Worm (Caenorhabditis elegans) whole organism, L4/young adult: Measurements from ENCODE around the gene nspe-4.

Source experiments
- W03F9.2 ChIP-seq: fragments of 150-350 bp; optimal IDR thresholded peaks from 2 replicates; lab custom pipeline; 2014; ENCODE audit warnings: missing biosample characterization, missing genetic modification characterization
- dao-5 ChIP-seq: sonication (generic microtip); optimal IDR thresholded peaks from 2 replicates; lab custom pipeline; 2016; ENCODE audit warnings: missing genotype, missing genetic modification characterization, moderate library complexity, missing compliant biosample characterization
- him-1 ChIP-seq: sonication (generic microtip); optimal IDR thresholded peaks from 2 replicates; lab custom pipeline; 2016; ENCODE audit warnings: missing genotype, missing genetic modification reagents, missing genetic modification characterization, missing compliant biosample characterization

Gene nspe-4

DNA sequence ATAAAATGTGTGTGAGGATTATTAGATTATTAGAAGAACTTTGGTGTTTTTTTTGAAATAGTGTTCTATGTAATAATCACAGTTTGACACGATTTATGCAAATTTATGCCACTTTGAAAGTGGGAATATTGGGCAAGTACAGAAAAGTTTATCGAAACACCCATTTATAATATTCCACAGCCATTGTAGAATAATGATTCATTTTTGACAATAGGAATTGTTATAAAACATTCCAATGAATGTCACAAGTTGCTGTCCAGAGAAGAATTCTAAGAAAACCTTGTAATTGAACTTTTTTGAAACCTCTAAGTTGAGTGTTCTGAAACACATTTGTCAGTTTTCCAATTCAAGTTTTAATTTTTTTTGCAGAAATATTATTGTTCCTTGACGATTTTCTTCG lies at the start of gene nspe-4:
TSS of gene nspe-4 (plus strand) at position 301 of the 400 bp plus-strand sequence.
- no peak for TF ChIP-seq dao-5 (tag; lab: Kevin White, UChicago)
- TF ChIP-seq him-1 (tag; lab: Kevin White, UChicago): no peak
- TF ChIP-seq W03F9.2 (tag; lab: Kevin White, UChicago): no peak

DNA sequence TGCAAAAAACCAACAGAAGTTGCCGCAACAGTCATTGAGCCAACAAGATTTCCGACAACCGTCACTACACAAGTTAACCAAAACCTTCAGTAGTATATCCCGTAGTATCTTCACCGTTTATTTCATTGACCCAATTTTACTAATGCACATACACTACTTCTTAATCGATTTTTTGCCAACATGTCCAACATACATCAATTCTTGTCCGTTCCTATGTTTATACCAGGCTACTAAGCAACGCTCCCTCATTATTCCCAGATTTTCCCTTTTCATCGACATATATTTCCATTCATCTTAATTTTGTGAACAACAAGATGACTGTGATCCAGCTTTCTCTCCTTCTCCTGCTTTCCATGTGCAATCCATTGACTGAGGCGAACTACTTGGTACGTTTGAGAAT lies 46.5 kb upstream of the nspe-4 start, which contains the start of gene F49C5.7:
TSS of gene F49C5.7 (plus strand) at position 301 of the 400 bp plus-strand sequence.
- no peak for TF ChIP-seq W03F9.2 (tag; lab: Kevin White, UChicago)
- no peak for TF ChIP-seq him-1 (tag; lab: Kevin White, UChicago)
- TF ChIP-seq dao-5 (tag; lab: Kevin White, UChicago): no peak

DNA sequence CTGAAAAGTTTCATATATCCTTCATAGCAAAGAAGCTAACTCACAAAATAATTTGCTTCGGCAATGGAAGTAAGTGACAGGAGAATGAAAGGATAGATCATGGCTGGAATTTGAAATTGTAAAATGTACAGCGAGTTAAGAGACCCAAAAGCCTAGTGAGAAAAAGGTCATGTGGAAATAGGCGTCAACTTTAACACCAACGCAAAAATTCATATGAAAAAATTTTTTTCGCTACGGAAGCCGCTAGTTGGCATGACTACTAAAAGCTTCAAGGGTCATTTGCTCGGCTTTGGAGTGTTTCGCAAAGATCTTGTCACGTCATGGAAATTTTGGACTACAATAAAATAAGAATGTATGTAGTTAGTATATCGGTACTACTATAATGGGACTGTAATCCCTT lies 41.8 kb upstream of the nspe-4 start, which contains the start of gene Y38E10A.1:
TSS of gene Y38E10A.1 (minus strand) at position 101 of the 400 bp plus-strand sequence.
- TF ChIP-seq W03F9.2 (tag; lab: Kevin White, UChicago): no peak
- TF ChIP-seq dao-5 (tag; lab: Kevin White, UChicago): no peak
- no peak for TF ChIP-seq him-1 (tag; lab: Kevin White, UChicago)

DNA sequence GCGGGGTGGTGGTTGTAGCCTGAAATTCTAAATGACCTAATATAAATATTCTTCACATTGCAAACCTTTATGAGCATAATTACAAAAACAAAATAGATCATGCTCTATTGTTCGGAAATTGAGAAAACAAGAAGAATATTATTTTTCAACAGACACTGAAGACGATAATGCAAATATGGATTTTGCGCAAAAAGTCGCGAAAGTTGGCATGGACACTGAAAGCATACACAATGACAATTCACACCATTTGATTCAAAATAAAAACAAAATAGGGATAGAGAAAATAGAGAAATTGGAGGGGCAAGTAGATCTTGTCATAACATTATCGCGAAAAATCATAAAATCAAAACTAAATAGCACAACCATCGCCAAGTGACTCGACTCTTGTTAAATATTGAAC lies 39.6 kb upstream of the nspe-4 start, which contains the start of gene Y38E10A.35:
TSS of gene Y38E10A.35 (minus strand) at position 101 of the 400 bp plus-strand sequence.
- TF ChIP-seq W03F9.2 (tag; lab: Kevin White, UChicago) (no peak), dao-5 (tag; lab: Kevin White, UChicago) (no peak), him-1 (tag; lab: Kevin White, UChicago) (no peak)

DNA sequence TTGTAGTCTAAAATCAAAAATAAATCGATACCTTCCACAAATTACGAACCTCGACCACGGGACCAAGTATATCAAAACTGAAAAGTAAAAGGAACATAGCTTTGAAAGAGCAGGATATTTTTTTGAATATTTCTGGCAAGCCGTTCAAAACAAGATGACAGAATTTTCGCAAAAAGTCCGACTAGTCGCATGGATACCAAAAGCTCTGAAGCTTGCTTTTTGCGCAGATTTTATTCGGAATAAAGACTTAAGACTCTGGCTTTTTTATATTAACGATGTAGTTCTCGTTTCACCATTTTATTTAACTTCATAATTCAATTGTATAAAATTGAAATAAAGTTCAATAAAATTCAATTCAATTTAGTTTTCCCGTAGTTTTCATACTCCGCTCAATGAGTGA lies 38.8 kb upstream of the nspe-4 start, which contains the start of gene Y38E10A.2:
TSS of gene Y38E10A.2 (minus strand) at position 101 of the 400 bp plus-strand sequence.
- TF ChIP-seq W03F9.2 (tag; lab: Kevin White, UChicago) (no peak), dao-5 (tag; lab: Kevin White, UChicago) (no peak), him-1 (tag; lab: Kevin White, UChicago) (no peak)

DNA sequence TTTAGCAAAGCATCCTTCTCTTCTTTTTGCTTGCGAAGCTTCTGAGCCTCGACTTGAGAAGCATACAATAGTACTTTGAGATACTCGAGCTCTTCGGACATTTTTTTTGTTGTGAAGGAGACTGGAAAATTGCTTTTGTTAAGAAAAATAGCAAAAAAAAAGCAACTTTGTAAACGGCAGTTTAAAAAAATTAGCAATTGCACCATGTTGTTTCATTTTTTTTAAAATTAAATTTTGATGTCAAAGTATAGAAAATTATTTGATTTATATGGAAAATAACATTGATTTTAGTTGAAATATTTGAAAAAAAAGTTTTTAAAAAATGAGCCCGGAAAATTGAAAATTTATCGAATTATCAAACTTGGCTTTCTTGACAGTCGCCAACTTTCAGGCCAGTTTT lies 37.6 kb upstream of the nspe-4 start, which contains the start of gene Y38E10A.3:
TSS of gene Y38E10A.3 (minus strand) at position 101 of the 400 bp plus-strand sequence.
- TF ChIP-seq him-1 (tag; lab: Kevin White, UChicago): no peak

DNA sequence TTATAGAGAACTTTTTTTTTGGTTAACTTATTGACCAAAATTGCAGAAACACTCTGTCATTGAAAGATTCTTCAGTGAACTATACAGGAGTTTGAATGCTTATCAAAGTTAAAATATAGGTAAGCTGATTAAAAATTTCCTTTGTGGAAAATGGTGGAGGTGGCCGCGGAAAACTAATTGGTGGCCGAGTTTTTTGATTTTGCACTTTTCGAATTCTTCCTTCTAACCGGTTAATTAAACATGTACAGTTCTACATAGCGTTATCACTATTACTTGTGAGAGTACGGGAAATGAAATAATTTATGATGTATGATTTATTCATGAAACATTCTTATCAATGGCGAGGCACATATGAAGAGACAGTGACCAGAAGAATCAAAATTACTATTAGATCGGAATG lies 34.6 kb upstream of the nspe-4 start, which contains the start of gene clec-8:
TSS of gene clec-8 (minus strand) at position 308 of the 400 bp plus-strand sequence.
- TF ChIP-seq him-1 (tag; lab: Kevin White, UChicago) (no peak), W03F9.2 (tag; lab: Kevin White, UChicago) (no peak), dao-5 (tag; lab: Kevin White, UChicago) (no peak)

DNA sequence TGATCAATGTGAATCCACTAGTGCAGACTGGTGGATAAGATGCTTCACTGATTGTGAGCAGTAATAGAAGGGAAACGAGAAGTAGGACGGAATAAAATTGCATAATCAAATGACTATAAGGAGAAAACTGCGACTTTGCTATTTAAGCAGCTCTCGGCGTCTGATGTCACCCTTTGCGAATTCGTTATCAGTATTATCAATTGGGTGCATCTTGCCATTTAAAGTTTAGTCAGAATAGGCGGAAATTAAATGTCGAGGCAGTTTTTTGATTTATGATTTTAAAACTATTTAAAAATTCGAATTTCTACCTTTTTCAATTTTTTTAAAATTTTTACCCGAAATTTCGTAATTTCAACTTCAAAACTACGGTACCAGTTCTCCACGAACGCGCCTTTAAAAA lies 31.4 kb upstream of the nspe-4 start, which contains the start of gene clec-4:
TSS of gene clec-4 (minus strand) at position 162 of the 400 bp plus-strand sequence.
- TF ChIP-seq dao-5 (tag; lab: Kevin White, UChicago): no peak
- TF ChIP-seq W03F9.2 (tag; lab: Kevin White, UChicago): no peak
- no peak for TF ChIP-seq him-1 (tag; lab: Kevin White, UChicago)

DNA sequence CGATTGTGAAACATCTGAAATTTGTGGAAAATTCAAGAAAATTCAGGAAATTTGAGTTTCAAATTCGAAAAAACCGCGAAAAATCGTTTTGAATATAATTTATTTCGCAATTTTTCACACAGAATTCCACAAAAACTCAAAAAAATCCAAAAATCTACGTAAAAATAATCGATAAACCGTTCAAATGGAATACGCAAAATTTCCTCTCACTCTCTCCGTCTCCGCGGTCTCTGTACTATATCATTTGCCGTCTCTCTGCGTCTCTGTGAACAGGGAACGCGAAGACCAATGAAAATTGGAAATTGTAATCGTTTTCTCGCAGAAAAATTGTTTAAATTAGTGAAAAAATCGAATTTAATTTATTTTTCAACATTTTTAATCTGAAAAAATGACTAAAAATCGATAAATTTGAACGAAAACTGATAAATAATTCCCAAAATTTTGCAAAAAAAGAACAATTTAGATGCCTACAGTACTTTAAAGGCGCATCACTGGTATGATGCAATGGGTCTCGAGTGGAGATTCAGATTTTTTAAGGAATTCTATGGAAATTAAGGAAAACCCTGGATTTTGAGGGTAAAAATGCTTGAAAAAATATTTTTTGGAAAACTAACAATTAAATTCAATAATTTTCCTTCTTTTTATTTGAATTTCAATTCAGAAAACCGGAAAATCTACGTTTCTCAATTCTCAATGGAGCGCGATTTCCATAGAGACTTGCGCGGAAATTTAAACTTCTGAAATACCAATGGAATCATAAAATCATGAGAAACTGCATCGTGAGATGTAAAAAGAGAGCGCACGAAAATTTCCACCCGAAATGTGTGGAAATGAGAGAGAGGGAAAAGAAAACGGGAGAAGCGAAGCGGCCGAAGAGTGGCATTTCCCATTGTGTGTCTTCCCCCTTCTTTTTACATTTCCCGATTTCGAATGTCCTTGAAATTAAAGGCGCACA lies 8.4 kb upstream of the nspe-4 start, which contains the start of the genes ceh-100 and lips-15:
TSS of gene ceh-100 (minus strand) at position 14 of the 955 bp plus-strand sequence.
TSS of gene lips-15 (plus strand) at position 720 of the 955 bp plus-strand sequence.
- TF ChIP-seq him-1 (tag; lab: Kevin White, UChicago) (no peak), dao-5 (tag; lab: Kevin White, UChicago) (no peak), W03F9.2 (tag; lab: Kevin White, UChicago) (no peak)

DNA sequence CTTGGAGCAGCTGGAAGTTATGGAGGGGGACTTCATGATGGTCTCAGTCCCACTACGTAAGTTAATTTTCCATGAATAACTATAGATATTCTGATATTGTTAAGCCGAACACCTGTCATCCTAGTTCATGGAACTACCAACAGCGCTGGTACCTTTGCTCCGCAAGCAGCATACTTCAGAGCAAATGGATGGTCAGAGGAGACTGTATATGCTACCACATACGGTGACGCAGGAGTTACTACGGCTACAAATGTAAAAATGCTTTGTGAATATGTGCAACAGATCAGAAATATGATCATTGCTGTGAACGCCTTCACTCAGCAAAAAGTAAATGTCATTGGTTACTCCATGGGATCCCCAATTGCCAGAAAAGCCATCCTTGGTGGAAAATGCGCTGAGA lies 6.2 kb upstream of the nspe-4 start:
- TF ChIP-seq dao-5 (tag; lab: Kevin White, UChicago) (no peak), him-1 (tag; lab: Kevin White, UChicago) (no peak), W03F9.2 (tag; lab: Kevin White, UChicago) (no peak)

DNA sequence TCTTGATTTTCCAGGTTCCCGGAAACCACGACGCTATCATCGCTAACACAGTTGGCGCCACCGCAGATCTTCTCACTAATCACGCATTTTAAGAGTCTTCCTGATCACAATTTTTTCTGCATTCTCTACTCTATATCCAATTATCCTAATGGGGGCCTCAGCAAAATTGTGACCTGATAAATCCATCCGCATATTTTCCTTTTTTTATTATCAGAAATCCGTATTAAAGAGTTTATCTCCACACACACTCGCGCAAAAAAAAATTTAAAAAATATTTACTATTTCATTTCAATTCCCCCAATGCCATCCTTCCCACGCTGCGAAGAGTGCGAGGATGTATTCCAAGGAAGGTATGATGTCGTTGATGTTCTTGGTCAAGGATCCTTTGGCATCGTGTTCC lies 5.4 kb upstream of the nspe-4 start, which contains the start of gene Y38E10A.8:
TSS of gene Y38E10A.8 (plus strand) at position 301 of the 400 bp plus-strand sequence.
- TF ChIP-seq him-1 (tag; lab: Kevin White, UChicago) (no peak), W03F9.2 (tag; lab: Kevin White, UChicago) (no peak), dao-5 (tag; lab: Kevin White, UChicago) (no peak)

DNA sequence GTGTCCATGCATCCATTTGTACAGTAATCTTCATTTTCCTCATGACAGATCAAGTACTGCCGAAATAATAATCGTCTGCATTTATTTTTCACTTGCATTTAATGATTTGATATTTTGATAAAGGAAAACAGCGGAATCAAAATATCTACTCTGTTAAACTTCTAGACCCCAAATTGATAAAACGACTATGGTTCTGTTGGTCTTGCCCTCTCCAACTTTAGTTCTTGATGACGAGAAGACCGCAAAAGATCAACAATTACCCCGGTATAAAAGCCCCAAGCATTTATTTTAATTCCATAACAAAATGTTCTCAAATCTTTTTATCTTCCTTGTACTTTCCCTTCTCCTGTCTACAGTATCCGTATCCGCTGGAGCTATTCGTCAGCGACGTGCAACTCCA lies 3.7 kb upstream of the nspe-4 start, which contains the start of gene Y38E10A.9:
TSS of gene Y38E10A.9 (plus strand) at position 301 of the 400 bp plus-strand sequence.
- no peak for TF ChIP-seq dao-5 (tag; lab: Kevin White, UChicago)
- TF ChIP-seq him-1 (tag; lab: Kevin White, UChicago): no peak
- TF ChIP-seq W03F9.2 (tag; lab: Kevin White, UChicago): no peak

DNA sequence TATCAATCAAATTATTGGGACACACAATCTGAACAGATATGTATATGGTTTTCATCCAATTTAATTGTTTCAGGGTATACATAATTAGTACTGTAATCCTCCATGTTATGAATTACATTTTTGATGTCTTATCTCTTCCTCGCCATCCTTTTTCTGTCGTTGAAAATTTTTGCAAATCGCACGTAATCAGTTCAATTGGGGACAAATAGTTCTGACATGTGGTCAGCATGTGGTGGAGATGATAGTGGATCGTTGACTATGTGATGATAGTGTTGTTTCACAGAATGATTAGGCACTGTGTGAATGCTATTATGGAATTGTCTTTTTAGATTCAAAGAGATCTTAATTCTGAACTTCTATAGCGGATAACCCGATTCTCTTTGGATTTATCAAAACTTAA lies 3.1 kb downstream of the nspe-4 start:
- TF ChIP-seq W03F9.2 (tag; lab: Kevin White, UChicago) (no peak), him-1 (tag; lab: Kevin White, UChicago) (no peak), dao-5 (tag; lab: Kevin White, UChicago) (no peak)
